Worm (Caenorhabditis elegans): ENCODE measurements around the gene C35D10.12.

ce11 chrIII:4863127-4863526 lies 11.4 kb downstream of the C35D10.12 start, which contains the start of gene coq-8:
- TF ChIP-seq nhr-237 (tag; optimal IDR thresholded peaks at IDR 0.05) (no peak), ceh-62 (tag; optimal IDR thresholded peaks at IDR 0.05) (no peak), fkh-10 (GFP tag; optimal IDR thresholded peaks at IDR 0.05) (no peak), ama-1 (optimal IDR thresholded peaks at IDR 0.05) (no peak), lin-13 (GFP tag; optimal IDR thresholded peaks at IDR 0.05) (no peak), dmd-8 (GFP tag; IDR thresholded peaks at IDR 0.05) (no peak), nhr-10 (tag; optimal IDR thresholded peaks at IDR 0.05) (no peak)
